Worm (Caenorhabditis elegans): ENCODE data around the gene cpi-2.

Gene cpi-2

DNA sequence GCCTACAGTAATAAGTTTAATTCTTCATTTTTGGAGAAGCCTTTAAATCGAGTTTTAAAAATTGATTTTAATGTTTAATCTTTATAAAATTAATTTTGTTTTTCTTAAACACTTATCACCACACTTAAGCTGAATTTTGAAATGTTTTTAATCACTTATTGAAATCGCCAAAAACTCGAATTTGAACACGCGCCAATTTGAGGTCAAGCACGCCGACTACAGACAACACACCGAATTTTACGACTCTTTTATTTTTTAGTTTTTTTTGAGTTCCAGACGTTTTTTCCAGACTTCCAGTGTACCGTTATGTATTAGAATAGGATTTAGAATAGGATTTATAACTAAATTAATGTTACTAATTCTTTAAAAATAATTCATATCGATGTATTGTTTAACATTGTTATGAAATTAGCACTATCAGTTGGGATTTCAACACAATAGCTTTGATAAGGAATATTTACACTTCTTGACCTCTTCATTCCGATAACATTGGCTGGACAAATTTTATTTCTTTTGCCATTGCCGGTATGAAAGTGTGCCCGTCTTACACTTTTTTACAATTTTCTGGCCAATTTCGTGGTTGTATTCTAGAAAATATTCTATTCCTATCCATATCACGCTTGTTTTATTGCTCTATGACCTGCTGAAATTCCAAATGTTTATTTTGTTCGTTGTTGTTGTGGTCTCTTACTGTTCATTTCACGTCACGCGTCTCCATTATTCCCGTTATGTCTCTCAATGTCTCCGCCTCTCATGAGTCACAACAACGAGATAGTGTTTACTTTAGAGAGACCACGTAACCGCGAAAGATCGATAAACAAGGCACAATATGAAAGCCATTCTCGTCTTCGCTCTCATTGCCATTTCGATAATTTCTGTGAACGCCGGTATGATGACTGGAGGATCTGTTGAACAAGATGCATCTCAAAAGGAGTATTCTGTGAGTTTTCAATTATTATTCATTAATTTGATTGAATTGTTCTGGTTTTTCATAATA lies at the start of gene cpi-2:
Gene cpi-2 (plus strand): TSS at position 788 of the 997 bp plus-strand sequence.
- TF ChIP-seq ZK546.5 (tag; optimal IDR thresholded peaks at IDR 0.05) = no peak
- no peak for TF ChIP-seq mml-1 (tag; optimal IDR thresholded peaks at IDR 0.05)
- no peak for TF ChIP-seq jun-1 (tag; optimal IDR thresholded peaks at IDR 0.05)
- peak; percentile 7 for TF ChIP-seq nhr-25 (tag; optimal IDR thresholded peaks at IDR 0.05)
- TF ChIP-seq daf-12 (tag; optimal IDR thresholded peaks at IDR 0.05) = no peak
- no peak for TF ChIP-seq fkh-10 (GFP tag; optimal IDR thresholded peaks at IDR 0.05)
- no peak for TF ChIP-seq fos-1 (tag; optimal IDR thresholded peaks at IDR 0.05)
- TF ChIP-seq pqm-1 (tag; optimal IDR thresholded peaks at IDR 0.05) = no peak
- TF ChIP-seq snpc-4 (tag; optimal IDR thresholded peaks at IDR 0.05) = peak; percentile 3
- TF ChIP-seq lin-39 (tag; optimal IDR thresholded peaks at IDR 0.05) = no peak
- no peak for TF ChIP-seq egl-27 (tag; optimal IDR thresholded peaks at IDR 0.05)
- TF ChIP-seq hmg-11 (tag; optimal IDR thresholded peaks at IDR 0.05) = peak; percentile 51
- TF ChIP-seq ceh-28 (tag; optimal IDR thresholded peaks at IDR 0.05) = peak; percentile 88
- TF ChIP-seq nhr-12 (tag; optimal IDR thresholded peaks at IDR 0.05) = no peak
- TF ChIP-seq ztf-11 (tag; optimal IDR thresholded peaks at IDR 0.05) = no peak
- no peak for TF ChIP-seq unc-62 (GFP tag; optimal IDR thresholded peaks at IDR 0.05)
- peak; percentile 58 for TF ChIP-seq nfya-1 (tag; optimal IDR thresholded peaks at IDR 0.05; ENCODE audit: insufficient read depth)
- TF ChIP-seq elt-2 (tag; optimal IDR thresholded peaks at IDR 0.05) = peak; percentile 70
- TF ChIP-seq nhr-28 (tag; optimal IDR thresholded peaks at IDR 0.05) = no peak
- no peak for TF ChIP-seq nhr-43 (tag; optimal IDR thresholded peaks at IDR 0.05; ENCODE audit: poor library complexity, severe bottlenecking)
- peak; percentile 93 for TF ChIP-seq pha-4 (tag; optimal IDR thresholded peaks at IDR 0.05)
- TF ChIP-seq ztf-4 (tag; optimal IDR thresholded peaks at IDR 0.05) = no peak
- no peak for TF ChIP-seq ceh-82 (tag; optimal IDR thresholded peaks at IDR 0.05)
- no peak for TF ChIP-seq nhr-11 (tag; optimal IDR thresholded peaks at IDR 0.05)
- peak; percentile 81 for TF ChIP-seq ama-1 (optimal IDR thresholded peaks at IDR 0.05)
- no peak for TF ChIP-seq zag-1 (tag; optimal IDR thresholded peaks at IDR 0.05)

DNA sequence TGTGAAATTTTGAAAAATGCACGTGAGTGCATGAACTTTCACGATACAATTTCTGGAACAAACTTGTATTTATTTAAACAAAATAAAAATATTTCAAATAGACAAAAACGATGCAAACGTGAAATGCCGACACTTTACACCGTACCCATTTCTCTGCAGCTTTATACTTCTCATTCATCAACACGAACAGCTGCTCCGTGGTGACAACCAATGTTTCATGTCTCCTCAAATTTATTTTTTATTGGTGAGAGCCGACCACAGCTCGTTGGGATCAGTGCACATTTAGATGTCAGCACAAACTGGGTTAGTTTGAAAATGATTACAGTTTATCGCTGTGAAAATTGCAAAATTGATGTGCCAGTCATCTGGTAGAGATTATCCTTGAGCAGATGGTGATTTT lies 48.3 kb upstream of the cpi-2 start:
- TF ChIP-seq egl-5 (tag; optimal IDR thresholded peaks at IDR 0.05) (peak; percentile 33), nfya-1 (tag; optimal IDR thresholded peaks at IDR 0.05; ENCODE audit: insufficient read depth) (peak; percentile 2), lin-39 (tag; optimal IDR thresholded peaks at IDR 0.05) (peak; percentile 33), fkh-10 (GFP tag; optimal IDR thresholded peaks at IDR 0.05) (no peak)

DNA sequence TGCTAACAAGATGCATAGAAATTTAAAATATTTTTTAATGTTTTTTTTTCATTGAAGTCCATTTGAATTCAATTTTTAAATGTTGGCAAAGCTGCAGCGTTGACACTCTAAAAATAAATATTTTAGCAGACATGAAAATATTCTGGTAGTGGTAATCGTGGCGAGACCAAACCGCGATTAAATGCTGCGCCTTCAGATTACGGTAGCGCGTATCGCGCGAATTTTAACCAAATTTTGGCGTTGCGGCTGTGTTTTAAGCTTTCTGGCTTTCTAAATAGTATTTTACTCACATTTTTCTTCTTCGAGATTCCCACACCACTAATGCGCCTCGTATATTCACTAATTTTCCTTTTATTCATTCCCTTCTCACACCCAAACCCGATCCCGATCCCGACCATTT lies 47.7 kb upstream of the cpi-2 start, which contains the start of gene cpg-4:
Gene cpg-4 (plus strand): TSS at position 303 of the 400 bp plus-strand sequence.
- TF ChIP-seq eor-1 (tag; optimal IDR thresholded peaks at IDR 0.05) (no peak), nhr-25 (tag; optimal IDR thresholded peaks at IDR 0.05) (no peak), nhr-77 (tag; optimal IDR thresholded peaks at IDR 0.05) (no peak), ztf-4 (tag; optimal IDR thresholded peaks at IDR 0.05) (no peak), R02D3.7 (tag; optimal IDR thresholded peaks at IDR 0.05) (no peak), tbx-2 (tag; optimal IDR thresholded peaks at IDR 0.05) (no peak), fos-1 (tag; optimal IDR thresholded peaks at IDR 0.05) (no peak), ceh-82 (tag; optimal IDR thresholded peaks at IDR 0.05) (no peak), ceh-28 (tag; optimal IDR thresholded peaks at IDR 0.05) (no peak), skn-1 (tag; optimal IDR thresholded peaks at IDR 0.05) (no peak), daf-12 (tag; optimal IDR thresholded peaks at IDR 0.05) (no peak), ceh-16 (tag; optimal IDR thresholded peaks at IDR 0.05) (no peak), fkh-10 (GFP tag; optimal IDR thresholded peaks at IDR 0.05) (no peak), fkh-2 (tag; optimal IDR thresholded peaks at IDR 0.05) (no peak), nhr-28 (tag; optimal IDR thresholded peaks at IDR 0.05) (no peak), egl-27 (tag; optimal IDR thresholded peaks at IDR 0.05) (no peak), elt-1 (tag; optimal IDR thresholded peaks at IDR 0.05) (no peak)

DNA sequence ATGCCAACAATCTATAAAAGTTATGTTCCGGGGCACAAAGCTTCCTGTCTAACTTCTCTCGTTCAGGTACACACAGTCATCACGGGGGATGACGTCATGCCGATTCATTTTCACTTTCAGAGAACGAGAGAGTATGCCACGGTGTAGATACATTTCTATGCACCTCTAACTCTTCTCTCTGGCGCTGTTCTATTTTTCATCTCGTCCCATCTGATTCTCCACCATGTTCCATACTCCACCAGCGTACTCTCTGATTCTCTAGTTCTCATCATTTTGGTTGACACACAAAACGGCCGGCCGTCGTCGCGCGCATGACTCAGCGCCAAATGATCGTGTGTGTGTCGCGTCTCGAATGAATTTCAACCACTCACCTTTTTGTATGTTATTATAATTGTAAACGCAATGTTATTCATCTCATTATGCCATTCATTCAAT lies 43.5 kb upstream of the cpi-2 start:
- TF ChIP-seq aly-2 (tag; optimal IDR thresholded peaks at IDR 0.05) (no peak), ama-1 (optimal IDR thresholded peaks at IDR 0.05) (peak; percentile 23), elt-1 (tag; optimal IDR thresholded peaks at IDR 0.05) (peak; percentile 41), nhr-28 (tag; optimal IDR thresholded peaks at IDR 0.05) (peak; percentile 20), ceh-82 (tag; optimal IDR thresholded peaks at IDR 0.05) (no peak), lsy-12 (tag; optimal IDR thresholded peaks at IDR 0.05) (peak; percentile 94), elt-3 (tag; optimal IDR thresholded peaks at IDR 0.05) (peak in 1 of 3 experiments; percentile 82), nhr-12 (tag; optimal IDR thresholded peaks at IDR 0.05) (no peak), daf-12 (tag; optimal IDR thresholded peaks at IDR 0.05) (no peak), unc-62 (GFP tag; optimal IDR thresholded peaks at IDR 0.05) (peak; percentile 72), eor-1 (tag; optimal IDR thresholded peaks at IDR 0.05) (no peak), snpc-4 (tag; optimal IDR thresholded peaks at IDR 0.05) (peak; percentile 61), ceh-28 (tag; optimal IDR thresholded peaks at IDR 0.05) (peak; percentile 94), ztf-4 (tag; optimal IDR thresholded peaks at IDR 0.05) (peak; percentile 68), tbx-2 (tag; optimal IDR thresholded peaks at IDR 0.05) (peak; percentile 89), mml-1 (tag; optimal IDR thresholded peaks at IDR 0.05) (no peak), R02D3.7 (tag; optimal IDR thresholded peaks at IDR 0.05) (peak; percentile 41), ceh-9 (tag; optimal IDR thresholded peaks at IDR 0.05) (no peak), egl-27 (tag; optimal IDR thresholded peaks at IDR 0.05) (peak; percentile 96), jun-1 (tag; optimal IDR thresholded peaks at IDR 0.05) (peak; percentile 99), hmg-11 (tag; optimal IDR thresholded peaks at IDR 0.05) (peak; percentile 97), pqm-1 (tag; optimal IDR thresholded peaks at IDR 0.05) (peak; percentile 90), nhr-25 (tag; optimal IDR thresholded peaks at IDR 0.05) (peak; percentile 98), nhr-23 (tag; optimal IDR thresholded peaks at IDR 0.05) (peak; percentile 97), lin-39 (tag; optimal IDR thresholded peaks at IDR 0.05) (peak; percentile 93), fos-1 (tag; optimal IDR thresholded peaks at IDR 0.05) (no peak), elt-2 (tag; optimal IDR thresholded peaks at IDR 0.05) (peak; percentile 98), nfya-1 (tag; optimal IDR thresholded peaks at IDR 0.05; ENCODE audit: insufficient read depth) (peak; percentile 91), skn-1 (tag; optimal IDR thresholded peaks at IDR 0.05) (peak; percentile 91)
